Worm (Caenorhabditis elegans) whole organism, mixed stage, embryonic: ENCODE data around the gene Y102A5C.2.

ENCODE experiments used
- ceh-83 ChIP-seq: fragments of 200-800 bp; sonication (Bioruptor generic); optimal IDR thresholded peaks from 2 replicates; lab custom pipeline; 2018; ENCODE audit warnings: mild to moderate bottlenecking, missing genetic modification characterization, missing compliant biosample characterization
- cnd-1 ChIP-seq: fragments of 200-800 bp; sonication (Bioruptor generic); optimal IDR thresholded peaks from 2 replicates; lab custom pipeline; 2018; ENCODE audit warnings: mild to moderate bottlenecking, missing genetic modification characterization, missing compliant biosample characterization
- drap-1 ChIP-seq: fragments of 200-800 bp; sonication (Bioruptor generic); optimal IDR thresholded peaks from 3 replicates; lab custom pipeline; 2018; ENCODE audit warnings: mild to moderate bottlenecking, missing genetic modification characterization, missing compliant biosample characterization
- nhr-12 ChIP-seq: fragments of 150-350 bp; optimal IDR thresholded peaks from 2 replicates; lab custom pipeline; 2014; ENCODE audit warnings: missing biosample characterization, missing genetic modification characterization
- nhr-237 ChIP-seq: fragments of 150-350 bp; optimal IDR thresholded peaks from 2 replicates; lab custom pipeline; 2014; ENCODE audit warnings: missing biosample characterization, missing genetic modification characterization
- sem-2 ChIP-seq: fragments of 200-800 bp; sonication (Bioruptor generic); optimal IDR thresholded peaks from 2 replicates; lab custom pipeline; 2018; ENCODE audit warnings: mild to moderate bottlenecking, missing genetic modification characterization, missing compliant biosample characterization

DNA sequence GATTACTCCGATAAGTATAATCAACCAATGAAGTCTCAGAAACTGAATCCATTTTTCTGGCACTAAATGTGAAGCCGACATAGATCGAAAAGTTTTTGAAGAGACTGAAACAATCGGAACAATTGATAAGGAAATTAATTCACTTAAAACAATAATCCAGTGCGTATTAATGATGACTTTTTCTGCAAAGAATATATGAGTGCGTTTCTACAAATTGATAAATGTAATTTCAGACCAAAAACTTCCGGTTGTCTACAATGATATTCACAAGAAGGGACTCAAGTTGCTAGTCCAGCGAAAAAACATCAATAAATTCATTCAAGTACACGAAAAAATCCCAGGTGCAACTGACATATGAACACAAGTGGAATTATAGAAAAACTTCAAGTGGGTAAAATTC, 48.8 kb upstream of the Y102A5C.2 start, which contains the start of gene clec-33:
- TF ChIP-seq nhr-12 (tag; lab: Kevin White, UChicago) (no peak), cnd-1 (tag; lab: Kevin White, UChicago) (no peak), drap-1 (GFP tag; lab: Kevin White, UChicago) (no peak), sem-2 (GFP tag; lab: Kevin White, UChicago) (no peak), ceh-83 (GFP tag; lab: Kevin White, UChicago) (no peak), nhr-237 (tag; lab: Kevin White, UChicago) (no peak)
